Fruit fly (Drosophila melanogaster) whole organism: ENCODE results near the gene Sox21a.

Experiments used
- CG8478 ChIP-seq: fragments of >200 bp; optimal IDR thresholded peaks from 2 replicates; lab custom pipeline; 2018; ENCODE audit warnings: inconsistent platforms
- Dll ChIP-seq: fragments of >200 bp; optimal IDR thresholded peaks from 2 replicates; lab custom pipeline; 2017
- EcR ChIP-seq, 2 experiments: fragments of >200 bp; optimal IDR thresholded peaks; 2 replicates each; lab custom pipeline; 2017; ENCODE audit warnings: missing biosample characterization in 2 of 2, missing genetic modification characterization in 2 of 2, missing genetic modification reagents in 2 of 2
- pan ChIP-seq: fragments of >200 bp; optimal IDR thresholded peaks from 2 replicates; lab custom pipeline; 2017
- psq ChIP-seq: fragments of >200 bp; optimal IDR thresholded peaks from 2 replicates; lab custom pipeline; 2017
- usp ChIP-seq: fragments of >200 bp; optimal IDR thresholded peaks from 2 replicates; lab custom pipeline; 2017; ENCODE audit warnings: missing biosample characterization, missing genetic modification characterization, mixed read lengths

dm6 chr3L:14112899-14113430, 5.0 kb upstream of the Sox21a start:
- TF ChIP-seq CG8478 (lab: Kevin White, UChicago) (no peak), psq (lab: Kevin White, UChicago) (no peak), pan (no peak), usp (GFP tag; lab: Kevin White, UChicago) (no peak), EcR (GFP tag; optimal IDR thresholded peaks at IDR 0.05; lab: Kevin White, UChicago) (no peak), Dll (lab: Kevin White, UChicago) (no peak)
